Worm (Caenorhabditis elegans): Measurements from ENCODE around the gene fbxa-35.

- TF ChIP-seq fkh-6 (tag; optimal IDR thresholded peaks at IDR 0.05) (no peak), ets-4 (tag; optimal IDR thresholded peaks at IDR 0.05) (no peak)
These were observed 20.0 kb upstream of the fbxa-35 start, which contains the start of gene fbxa-30 for ce11 chrIII:1275513-1275912.

Measured in whole organism, late embryonic.